Worm (Caenorhabditis elegans) whole organism, L3 larva: ENCODE measurements around the gene srd-15.

ENCODE experiments used
- R02D3.7 ChIP-seq: fragments of 150-350 bp; optimal IDR thresholded peaks from 2 replicates; lab custom pipeline; 2014; ENCODE audit warnings: missing biosample characterization, missing genetic modification characterization
- ceh-82 ChIP-seq: fragments of 150-350 bp; optimal IDR thresholded peaks from 2 replicates; lab custom pipeline; 2014; ENCODE audit warnings: missing biosample characterization, missing genetic modification characterization
- egl-27 ChIP-seq: sonication (generic microtip); optimal IDR thresholded peaks from 4 replicates; lab custom pipeline; 2017; ENCODE audit warnings: missing biosample characterization, missing genetic modification reagents, missing genetic modification characterization
- elt-1 ChIP-seq: fragments of 150-350 bp; optimal IDR thresholded peaks from 2 replicates; lab custom pipeline; 2014; ENCODE audit warnings: missing biosample characterization, missing genetic modification characterization
- fkh-10 ChIP-seq: sonication (generic microtip); optimal IDR thresholded peaks from 2 replicates; lab custom pipeline; 2017; ENCODE audit warnings: missing biosample characterization, missing genetic modification reagents, missing genetic modification characterization
- fos-1 ChIP-seq: fragments of 150-350 bp; optimal IDR thresholded peaks from 2 replicates; lab custom pipeline; 2014; ENCODE audit warnings: missing biosample characterization, missing genetic modification characterization
- jun-1 ChIP-seq: fragments of 150-350 bp; optimal IDR thresholded peaks from 2 replicates; lab custom pipeline; 2014; ENCODE audit warnings: missing biosample characterization, missing genetic modification reagents, missing genetic modification characterization
- lin-39 ChIP-seq: fragments of 150-350 bp; optimal IDR thresholded peaks from 2 replicates; lab custom pipeline; 2018; ENCODE audit warnings: missing biosample characterization, missing genetic modification reagents, missing genetic modification characterization
- mdl-1 ChIP-seq: fragments of 150-350 bp; optimal IDR thresholded peaks from 2 replicates; lab custom pipeline; 2014; ENCODE audit warnings: missing biosample characterization, missing genetic modification characterization
- mml-1 ChIP-seq: fragments of 150-350 bp; sonication (generic microtip); optimal IDR thresholded peaks from 3 replicates; lab custom pipeline; 2014; ENCODE audit warnings: missing biosample characterization, missing genetic modification characterization
- nhr-237 ChIP-seq: fragments of 150-350 bp; optimal IDR thresholded peaks from 2 replicates; lab custom pipeline; 2014; ENCODE audit warnings: missing biosample characterization, missing genetic modification characterization
- nhr-76 ChIP-seq: fragments of 150-350 bp; sonication (generic microtip); optimal IDR thresholded peaks from 5 replicates; lab custom pipeline; 2014; ENCODE audit warnings: missing biosample characterization, missing genetic modification characterization
- snpc-4 ChIP-seq: fragments of 150-350 bp; optimal IDR thresholded peaks from 2 replicates; lab custom pipeline; 2014; ENCODE audit warnings: missing biosample characterization, missing genetic modification characterization
- unc-62 ChIP-seq: fragments of 150-350 bp; sonication (generic microtip); optimal IDR thresholded peaks from 4 replicates; lab custom pipeline; 2014; ENCODE audit warnings: missing biosample characterization, missing genetic modification reagents, missing genetic modification characterization

ce11 chrV:5930588-5930987, 24.4 kb upstream of the srd-15 start, which contains the start of gene galt-1:
- TF ChIP-seq elt-1 (tag; lab: Kevin White, UChicago) (no peak), mdl-1 (tag; lab: Kevin White, UChicago) (no peak), ceh-82 (tag; lab: Kevin White, UChicago) (no peak), nhr-76 (no peak), nhr-237 (tag; lab: Kevin White, UChicago) (no peak), fos-1 (tag; lab: Kevin White, UChicago) (no peak), lin-39 (tag; lab: Kevin White, UChicago) (no peak), egl-27 (tag; lab: Kevin White, UChicago) (no peak), snpc-4 (tag; lab: Kevin White, UChicago) (no peak), mml-1 (tag; lab: Kevin White, UChicago) (no peak), unc-62 (GFP tag; lab: Kevin White, UChicago) (no peak), R02D3.7 (no peak), jun-1 (no peak), fkh-10 (GFP tag; lab: Kevin White, UChicago) (no peak)
